Fruit fly (Drosophila melanogaster) whole organism, embryonic: ENCODE measurements around the gene CG32379.

Source experiments
- Atf-2 ChIP-seq: fragments of 200-800 bp; sonication (Bioruptor generic); optimal IDR thresholded peaks from 2 replicates; lab custom pipeline; 2016; ENCODE audit warnings: missing biosample characterization, missing genetic modification characterization
- BEAF-32 ChIP-seq: fragments of 200-800 bp; sonication (Bioruptor generic); optimal IDR thresholded peaks from 3 replicates; lab custom pipeline; 2017; ENCODE audit warnings: missing biosample characterization, missing genetic modification characterization, mild to moderate bottlenecking, moderate library complexity, missing genetic modification reagents
- CG11695 ChIP-seq: fragments of 200-800 bp; sonication (Bioruptor generic); IDR thresholded peaks from 3 replicates; pipeline ENCODE4 v1.3.6; 2022; ENCODE audit warnings: missing biosample characterization, missing genetic modification characterization
- CG11723 ChIP-seq: fragments of 200-800 bp; sonication (Bioruptor generic); optimal IDR thresholded peaks from 2 replicates; lab custom pipeline; 2017; ENCODE audit warnings: missing biosample characterization, mild to moderate bottlenecking, missing genetic modification characterization
- CG12104 ChIP-seq: fragments of 200-800 bp; sonication (Bioruptor generic); optimal IDR thresholded peaks from 3 replicates; lab custom pipeline; 2016; ENCODE audit warnings: missing biosample characterization, missing genetic modification characterization
- CG12744 ChIP-seq: fragments of 200-800 bp; sonication (Bioruptor generic); optimal IDR thresholded peaks from 2 replicates; lab custom pipeline; 2016; ENCODE audit warnings: missing biosample characterization, missing genetic modification characterization
- CG13775 ChIP-seq: fragments of 200-800 bp; sonication (Bioruptor generic); optimal IDR thresholded peaks from 3 replicates; lab custom pipeline; 2017; ENCODE audit warnings: missing biosample characterization, mild to moderate bottlenecking, missing genetic modification characterization
- CG14860 ChIP-seq: fragments of 200-800 bp; sonication (Bioruptor generic); IDR thresholded peaks from 3 replicates; pipeline ENCODE4 v1.3.6; 2022; ENCODE audit warnings: missing biosample characterization, missing genetic modification characterization; ENCODE audit not compliant: partially characterized antibody
- CG17912 ChIP-seq: fragments of 200-800 bp; sonication (Bioruptor generic); optimal IDR thresholded peaks from 2 replicates; lab custom pipeline; 2018; ENCODE audit warnings: missing biosample characterization, mild to moderate bottlenecking, missing genetic modification characterization
- CG1832 ChIP-seq: fragments of 200-800 bp; sonication (Bioruptor generic); optimal IDR thresholded peaks from 2 replicates; lab custom pipeline; 2017; ENCODE audit warnings: missing biosample characterization, mild to moderate bottlenecking, missing genetic modification characterization, inconsistent platforms
- CG18476 ChIP-seq: fragments of 200-800 bp; sonication (Bioruptor generic); optimal IDR thresholded peaks from 2 replicates; lab custom pipeline; 2016; ENCODE audit warnings: missing biosample characterization, mild to moderate bottlenecking, missing genetic modification characterization
- CG2889 ChIP-seq: fragments of 200-800 bp; sonication (Bioruptor generic); IDR thresholded peaks from 3 replicates; pipeline ENCODE4 v1.3.6; 2022; ENCODE audit warnings: missing biosample characterization, missing genetic modification characterization
- CG3163 ChIP-seq: fragments of 200-800 bp; sonication (Bioruptor generic); optimal IDR thresholded peaks from 3 replicates; lab custom pipeline; 2016; ENCODE audit warnings: missing biosample characterization, missing genetic modification characterization
- CG33557 ChIP-seq: fragments of 200-800 bp; sonication (Bioruptor generic); optimal IDR thresholded peaks from 2 replicates; lab custom pipeline; 2019; ENCODE audit warnings: missing biosample characterization, mild to moderate bottlenecking, missing genetic modification characterization, moderate library complexity
- CG34376 ChIP-seq: fragments of 200-800 bp; sonication (Bioruptor generic); optimal IDR thresholded peaks from 2 replicates; lab custom pipeline; 2018; ENCODE audit warnings: missing biosample characterization, mild to moderate bottlenecking, missing genetic modification characterization
- CG3838 ChIP-seq: fragments of 200-800 bp; sonication (Bioruptor generic); optimal IDR thresholded peaks from 3 replicates; lab custom pipeline; 2016; ENCODE audit warnings: missing biosample characterization, missing genetic modification characterization
- CG5180 ChIP-seq: fragments of 200-800 bp; sonication (Bioruptor generic); optimal IDR thresholded peaks from 3 replicates; lab custom pipeline; 2017; ENCODE audit warnings: missing biosample characterization, missing genetic modification characterization, mild to moderate bottlenecking, moderate library complexity, missing genetic modification reagents
- CG6654 ChIP-seq: fragments of 200-800 bp; sonication (Bioruptor generic); optimal IDR thresholded peaks from 2 replicates; lab custom pipeline; 2017; ENCODE audit warnings: missing biosample characterization, mild to moderate bottlenecking, missing genetic modification characterization
- CG8089 ChIP-seq: fragments of 200-800 bp; sonication (Bioruptor generic); optimal IDR thresholded peaks from 3 replicates; lab custom pipeline; 2016; ENCODE audit warnings: missing biosample characterization, missing genetic modification characterization
- CG8281 ChIP-seq: fragments of 200-800 bp; sonication (Bioruptor generic); optimal IDR thresholded peaks from 2 replicates; lab custom pipeline; 2018; ENCODE audit warnings: missing biosample characterization, mild to moderate bottlenecking, missing genetic modification characterization, moderate library complexity
- CG9437 ChIP-seq: fragments of 200-800 bp; sonication (Bioruptor generic); optimal IDR thresholded peaks from 2 replicates; lab custom pipeline; 2018; ENCODE audit warnings: missing biosample characterization, mild to moderate bottlenecking, missing genetic modification characterization
- CG9797 ChIP-seq: fragments of 200-800 bp; sonication (Bioruptor generic); optimal IDR thresholded peaks from 3 replicates; lab custom pipeline; 2018; ENCODE audit warnings: missing biosample characterization, mild to moderate bottlenecking, missing genetic modification characterization
- Chrac-16 ChIP-seq: fragments of 200-800 bp; sonication (Bioruptor generic); optimal IDR thresholded peaks from 3 replicates; lab custom pipeline; 2016; ENCODE audit warnings: missing biosample characterization, missing genetic modification characterization
- D19A ChIP-seq: fragments of 200-800 bp; optimal IDR thresholded peaks from 3 replicates; lab custom pipeline; 2019; ENCODE audit warnings: missing biosample characterization, mild to moderate bottlenecking, missing genetic modification characterization, moderate library complexity
- Dad ChIP-seq: fragments of 200-800 bp; sonication (Bioruptor generic); optimal IDR thresholded peaks from 3 replicates; lab custom pipeline; 2016; ENCODE audit warnings: missing biosample characterization, missing genetic modification characterization
- Dbx ChIP-seq: fragments of 200-800 bp; sonication (Bioruptor generic); IDR thresholded peaks from 3 replicates; pipeline ENCODE4 v1.3.6; 2022; ENCODE audit warnings: missing biosample characterization, missing genetic modification characterization
- Deaf1 ChIP-seq: fragments of 200-800 bp; optimal IDR thresholded peaks from 3 replicates; lab custom pipeline; 2019; ENCODE audit warnings: missing biosample characterization, mild to moderate bottlenecking, missing genetic modification characterization, moderate library complexity
- Dref ChIP-seq: fragments of 200-800 bp; sonication (Bioruptor generic); IDR thresholded peaks from 2 replicates; pipeline ENCODE4 v1.3.6; 2022; ENCODE audit warnings: missing biosample characterization, missing genetic modification characterization
- E2f1 ChIP-seq: fragments of 200-800 bp; sonication (Bioruptor generic); IDR thresholded peaks from 2 replicates; pipeline ENCODE4 v1.3.6; 2022; ENCODE audit warnings: missing biosample characterization, missing genetic modification characterization
- HmgD ChIP-seq: fragments of 200-800 bp; sonication (Bioruptor generic); optimal IDR thresholded peaks from 3 replicates; lab custom pipeline; 2016; ENCODE audit warnings: missing biosample characterization, missing genetic modification characterization
- Hsf ChIP-seq: fragments of 200-800 bp; sonication (Bioruptor generic); optimal IDR thresholded peaks from 3 replicates; lab custom pipeline; 2016; ENCODE audit warnings: missing biosample characterization, missing genetic modification characterization
- NC2β ChIP-seq: fragments of 200-800 bp; sonication (Bioruptor generic); optimal IDR thresholded peaks from 2 replicates; lab custom pipeline; 2016; ENCODE audit warnings: missing biosample characterization, missing genetic modification characterization
- NK7.1 ChIP-seq: fragments of 200-800 bp; sonication (Bioruptor generic); optimal IDR thresholded peaks from 3 replicates; lab custom pipeline; 2016; ENCODE audit warnings: missing biosample characterization, missing genetic modification characterization
- Side ChIP-seq: fragments of 200-800 bp; sonication (Bioruptor generic); optimal IDR thresholded peaks from 2 replicates; lab custom pipeline; 2016; ENCODE audit warnings: missing biosample characterization, missing genetic modification characterization
- Sox102F ChIP-seq: fragments of 200-800 bp; sonication (Bioruptor generic); optimal IDR thresholded peaks from 2 replicates; lab custom pipeline; 2018; ENCODE audit warnings: missing biosample characterization, mild to moderate bottlenecking, missing genetic modification characterization, moderate library complexity
- cad ChIP-seq: fragments of >200 bp; optimal IDR thresholded peaks from 2 replicates; lab custom pipeline; 2017; ENCODE audit warnings: missing biosample characterization, missing genetic modification characterization
- chif ChIP-seq, 2 experiments: fragments of 200-800 bp; sonication (Bioruptor generic); optimal IDR thresholded peaks; 3 replicates each; lab custom pipeline; 2016; ENCODE audit warnings: missing biosample characterization in 2 of 2, missing genetic modification characterization in 2 of 2
- chinmo ChIP-seq: fragments of 200-800 bp; sonication (Bioruptor generic); IDR thresholded peaks from 4 replicates; pipeline ENCODE4 v1.3.6; 2022; ENCODE audit warnings: missing biosample characterization, missing genetic modification characterization; ENCODE audit not compliant: partially characterized antibody
- croc ChIP-seq: fragments of 200-800 bp; sonication (Bioruptor generic); conservative IDR thresholded peaks from 3 replicates; pipeline ENCODE4 v1.3.6; 2022; ENCODE audit warnings: missing biosample characterization, missing genetic modification characterization
- crol ChIP-seq: fragments of 200-800 bp; sonication (Bioruptor generic); IDR thresholded peaks from 2 replicates; pipeline ENCODE4 v1.3.6; 2022; ENCODE audit warnings: missing biosample characterization, missing genetic modification characterization
- fd3F ChIP-seq: fragments of 200-800 bp; sonication (Bioruptor generic); optimal IDR thresholded peaks from 2 replicates; lab custom pipeline; 2018; ENCODE audit warnings: missing biosample characterization, mild to moderate bottlenecking, missing genetic modification characterization, moderate library complexity
- ftz-f1 ChIP-seq: fragments of 200-800 bp; sonication (Bioruptor generic); optimal IDR thresholded peaks from 2 replicates; lab custom pipeline; 2016; ENCODE audit warnings: missing biosample characterization, missing genetic modification characterization
- ham ChIP-seq: fragments of 200-800 bp; sonication (Bioruptor generic); IDR thresholded peaks from 2 replicates; pipeline ENCODE4 v1.3.6; 2022; ENCODE audit warnings: missing biosample characterization, missing genetic modification characterization
- jing ChIP-seq: fragments of 200-800 bp; sonication (Bioruptor generic); optimal IDR thresholded peaks from 2 replicates; lab custom pipeline; 2018; ENCODE audit warnings: missing biosample characterization, mild to moderate bottlenecking, missing genetic modification characterization
- kni ChIP-seq: fragments of 200-800 bp; sonication (Bioruptor generic); optimal IDR thresholded peaks from 3 replicates; lab custom pipeline; 2017; ENCODE audit warnings: mild to moderate bottlenecking, missing biosample characterization, missing genetic modification reagents, missing genetic modification characterization
- scrt ChIP-seq: fragments of 200-800 bp; sonication (Bioruptor generic); optimal IDR thresholded peaks from 2 replicates; lab custom pipeline; 2018; ENCODE audit warnings: missing biosample characterization, mild to moderate bottlenecking, missing genetic modification characterization, moderate library complexity
- sob ChIP-seq: fragments of 200-800 bp; sonication (Bioruptor generic); IDR thresholded peaks from 2 replicates; pipeline ENCODE4 v1.3.6; 2022; ENCODE audit warnings: missing biosample characterization, missing genetic modification characterization
- sr ChIP-seq: fragments of 200-800 bp; sonication (Bioruptor generic); IDR thresholded peaks from 3 replicates; pipeline ENCODE4 v1.3.6; 2022; ENCODE audit warnings: missing biosample characterization, missing genetic modification characterization
- ssp ChIP-seq: fragments of 200-800 bp; sonication (Bioruptor generic); IDR thresholded peaks from 2 replicates; pipeline ENCODE4 v1.3.6; 2022; ENCODE audit warnings: missing biosample characterization, missing genetic modification characterization
- tll ChIP-seq, 2 experiments: fragments of 200-800 bp in 1 of 2; fragments of >200 bp in 1 of 2; sonication (Bioruptor generic) in 1 of 2; optimal IDR thresholded peaks; 2 replicates each; lab custom pipeline; 2017 to 2019; ENCODE audit warnings: missing biosample characterization in 2 of 2, missing genetic modification characterization in 2 of 2, mild to moderate bottlenecking in 1 of 2, moderate library complexity in 1 of 2
- vnd ChIP-seq: fragments of 200-800 bp; sonication (Bioruptor generic); IDR thresholded peaks from 3 replicates; pipeline ENCODE4 v1.3.6; 2022; ENCODE audit warnings: missing biosample characterization, missing genetic modification characterization; ENCODE audit not compliant: partially characterized antibody

CG32379 gene

dm6 chr3L:7433325-7433827 is 37.2 kb downstream of the CG32379 start (continued):
- no peak for TF ChIP-seq Hsf (GFP tag; lab: Kevin White, UChicago)
- no peak for TF ChIP-seq CG13775 (GFP tag; lab: Kevin White, UChicago)
- no peak for TF ChIP-seq cad (GFP tag; lab: Kevin White, UChicago)
- TF ChIP-seq sr (GFP tag; lab: Robert Waterston, UW), result peak; percentile 91
- TF ChIP-seq CG18476 (GFP tag; lab: Kevin White, UChicago), result no peak
- no peak for TF ChIP-seq Atf-2 (GFP tag; lab: Kevin White, UChicago)
- no peak for TF ChIP-seq CG6654 (GFP tag; lab: Kevin White, UChicago)
- peak; percentile 74 for TF ChIP-seq CG8281 (tag; lab: Kevin White, UChicago)
- TF ChIP-seq scrt (GFP tag; lab: Kevin White, UChicago), result no peak
- TF ChIP-seq D19A (tag; lab: Kevin White, UChicago), result peak; percentile 27
- TF ChIP-seq CG1832 (GFP tag; lab: Kevin White, UChicago), result no peak
- 0 out of 3 replicates have a peak, but pooled peaks have one; percentile 39 for TF ChIP-seq Dbx (GFP tag; lab: Robert Waterston, UW)
- no peak for TF ChIP-seq kni (GFP tag; lab: Kevin White, UChicago)
- TF ChIP-seq Chrac-16 (GFP tag; lab: Kevin White, UChicago), result no peak
- TF ChIP-seq CG2889 (GFP tag; lab: Robert Waterston, UW), result no peak
- no peak for TF ChIP-seq jing (GFP tag; lab: Kevin White, UChicago)
- TF ChIP-seq vnd, result no peak
- no peak for TF ChIP-seq HmgD
- TF ChIP-seq CG9437 (GFP tag; lab: Kevin White, UChicago), result no peak
- no peak for TF ChIP-seq croc (GFP tag; lab: Robert Waterston, UW)
- no peak for TF ChIP-seq Side (GFP tag; lab: Kevin White, UChicago)
- TF ChIP-seq CG12744 (GFP tag; lab: Kevin White, UChicago), result no peak
- no peak for TF ChIP-seq ham (GFP tag; lab: Robert Waterston, UW)
- TF ChIP-seq ssp, result no peak
- TF ChIP-seq CG5180 (GFP tag; lab: Kevin White, UChicago), result no peak
- TF ChIP-seq chif (GFP tag; optimal IDR thresholded peaks at IDR 0.05; lab: Kevin White, UChicago), result no peak
- TF ChIP-seq CG34376 (GFP tag; lab: Kevin White, UChicago), result no peak
- TF ChIP-seq CG11723 (GFP tag; lab: Kevin White, UChicago), result no peak
- TF ChIP-seq CG11695 (GFP tag; lab: Robert Waterston, UW), result peak; percentile 28; the same call in 1 of the 3 replicates
- peak; percentile 35 for TF ChIP-seq Sox102F
- no peak for TF ChIP-seq Deaf1 (tag; lab: Kevin White, UChicago)
- no peak for TF ChIP-seq CG33557 (GFP tag; lab: Kevin White, UChicago)
- no peak for TF ChIP-seq sob (GFP tag; lab: Robert Waterston, UW)
- no peak for TF ChIP-seq Dref (GFP tag; lab: Robert Waterston, UW)
- TF ChIP-seq NC2β (GFP tag; lab: Kevin White, UChicago), result no peak
- no peak for TF ChIP-seq ftz-f1 (GFP tag; lab: Kevin White, UChicago)
- no peak for TF ChIP-seq Dad (GFP tag; lab: Kevin White, UChicago)
- TF ChIP-seq CG17912 (GFP tag; lab: Kevin White, UChicago), result no peak
- no peak for TF ChIP-seq NK7.1
- no peak for TF ChIP-seq fd3F (GFP tag; lab: Kevin White, UChicago)
- TF ChIP-seq chinmo (GFP tag; lab: Robert Waterston, UW), result peak; percentile 85; the same call in 2 of the 4 replicates
- no peak for TF ChIP-seq BEAF-32 (GFP tag; lab: Kevin White, UChicago)
- no peak for TF ChIP-seq CG8089
- TF ChIP-seq CG14860 (GFP tag; lab: Robert Waterston, UW), result no peak
- no peak for TF ChIP-seq tll (GFP tag; optimal IDR thresholded peaks at IDR 0.05; lab: Kevin White, UChicago)
- TF ChIP-seq CG9797, result no peak
- TF ChIP-seq crol (GFP tag; lab: Robert Waterston, UW), result peak; percentile 96
- TF ChIP-seq CG3163 (GFP tag; lab: Kevin White, UChicago), result no peak
- no peak for TF ChIP-seq E2f1 (GFP tag; lab: Robert Waterston, UW)
- no peak for TF ChIP-seq CG12104 (GFP tag; lab: Kevin White, UChicago)
- TF ChIP-seq CG3838, result no peak
